Fruit fly (Drosophila melanogaster) whole organism, embryonic: Measurements from ENCODE around the gene PIG-U.

Experiments
- Ada2b ChIP-seq: fragments of 200-800 bp; sonication (Bioruptor generic); IDR thresholded peaks from 2 replicates; pipeline ENCODE4 v1.3.6; 2022; ENCODE audit warnings: missing biosample characterization, missing genetic modification characterization
- Adf1 ChIP-seq: fragments of 200-800 bp; sonication (Bioruptor generic); IDR thresholded peaks from 2 replicates; pipeline ENCODE4 v1.3.6; 2022; ENCODE audit warnings: missing biosample characterization, missing genetic modification characterization
- CG10321 ChIP-seq: fragments of 200-800 bp; sonication (Bioruptor generic); IDR thresholded peaks from 2 replicates; pipeline ENCODE4 v1.3.6; 2022; ENCODE audit warnings: missing biosample characterization, missing genetic modification characterization
- CG10431 ChIP-seq: fragments of 200-800 bp; sonication (Bioruptor generic); optimal IDR thresholded peaks from 3 replicates; lab custom pipeline; 2018; ENCODE audit warnings: missing biosample characterization, mild to moderate bottlenecking, missing genetic modification characterization
- CG10959 ChIP-seq: fragments of 200-800 bp; sonication (Bioruptor generic); IDR thresholded peaks from 2 replicates; pipeline ENCODE4 v1.3.6; 2022; ENCODE audit warnings: missing biosample characterization, missing genetic modification characterization
- CG11085 ChIP-seq: fragments of 200-800 bp; sonication (Bioruptor generic); IDR thresholded peaks from 2 replicates; pipeline ENCODE4 v1.3.6; 2022; ENCODE audit warnings: missing biosample characterization, missing genetic modification characterization
- CG11696 ChIP-seq: fragments of 200-800 bp; sonication (Bioruptor generic); IDR thresholded peaks from 2 replicates; pipeline ENCODE4 v1.3.6; 2022; ENCODE audit warnings: missing biosample characterization, missing genetic modification characterization
- CG12104 ChIP-seq: fragments of 200-800 bp; sonication (Bioruptor generic); optimal IDR thresholded peaks from 3 replicates; lab custom pipeline; 2016; ENCODE audit warnings: missing biosample characterization, missing genetic modification characterization
- CG12659 ChIP-seq: fragments of 200-800 bp; sonication (Bioruptor generic); optimal IDR thresholded peaks from 3 replicates; lab custom pipeline; 2017; ENCODE audit warnings: mild to moderate bottlenecking, missing biosample characterization, missing genetic modification reagents, missing genetic modification characterization
- CG14014 ChIP-seq: fragments of 200-800 bp; sonication (Bioruptor generic); IDR thresholded peaks from 2 replicates; pipeline ENCODE4 v1.3.6; 2022; ENCODE audit warnings: missing biosample characterization, missing genetic modification characterization
- CG15073 ChIP-seq: fragments of 200-800 bp; sonication (Bioruptor generic); optimal IDR thresholded peaks from 2 replicates; lab custom pipeline; 2016; ENCODE audit warnings: missing biosample characterization, missing genetic modification characterization
- CG17328 ChIP-seq: fragments of 200-800 bp; sonication (Bioruptor generic); IDR thresholded peaks from 2 replicates; pipeline ENCODE4 v1.3.6; 2022; ENCODE audit warnings: missing biosample characterization, missing genetic modification characterization
- CG17385 ChIP-seq: fragments of 200-800 bp; sonication (Bioruptor generic); optimal IDR thresholded peaks from 3 replicates; lab custom pipeline; 2018; ENCODE audit warnings: missing biosample characterization, mild to moderate bottlenecking, missing genetic modification characterization
- CG1832 ChIP-seq: fragments of 200-800 bp; sonication (Bioruptor generic); optimal IDR thresholded peaks from 2 replicates; lab custom pipeline; 2017; ENCODE audit warnings: missing biosample characterization, mild to moderate bottlenecking, missing genetic modification characterization, inconsistent platforms
- CG18599 ChIP-seq: fragments of 200-800 bp; sonication (Bioruptor generic); optimal IDR thresholded peaks from 3 replicates; lab custom pipeline; 2017; ENCODE audit warnings: missing biosample characterization, missing genetic modification characterization, mild to moderate bottlenecking, moderate library complexity, missing genetic modification reagents
- CG31388 ChIP-seq: fragments of 200-800 bp; sonication (Bioruptor generic); optimal IDR thresholded peaks from 2 replicates; lab custom pipeline; 2016; ENCODE audit warnings: missing biosample characterization, missing genetic modification characterization
- CG3163 ChIP-seq: fragments of 200-800 bp; sonication (Bioruptor generic); optimal IDR thresholded peaks from 3 replicates; lab custom pipeline; 2016; ENCODE audit warnings: missing biosample characterization, missing genetic modification characterization
- CG3407 ChIP-seq: fragments of 200-800 bp; sonication (Bioruptor generic); optimal IDR thresholded peaks from 2 replicates; lab custom pipeline; 2018; ENCODE audit warnings: missing biosample characterization, mild to moderate bottlenecking, missing genetic modification characterization
- CG34224 ChIP-seq: fragments of 200-800 bp; sonication (Bioruptor generic); IDR thresholded peaks from 3 replicates; pipeline ENCODE4 v1.3.6; 2022; ENCODE audit warnings: missing biosample characterization, missing genetic modification characterization; ENCODE audit not compliant: partially characterized antibody
- CG7928 ChIP-seq: fragments of 200-800 bp; sonication (Bioruptor generic); optimal IDR thresholded peaks from 2 replicates; lab custom pipeline; 2017; ENCODE audit warnings: missing biosample characterization, mild to moderate bottlenecking, missing genetic modification characterization
- CG8281 ChIP-seq: fragments of 200-800 bp; sonication (Bioruptor generic); optimal IDR thresholded peaks from 2 replicates; lab custom pipeline; 2018; ENCODE audit warnings: missing biosample characterization, mild to moderate bottlenecking, missing genetic modification characterization, moderate library complexity
- CG8924 ChIP-seq: fragments of 200-800 bp; optimal IDR thresholded peaks from 3 replicates; lab custom pipeline; 2019; ENCODE audit warnings: missing biosample characterization, mild to moderate bottlenecking, missing genetic modification characterization, moderate library complexity
- CG8944 ChIP-seq: fragments of 200-800 bp; sonication (Bioruptor generic); optimal IDR thresholded peaks from 3 replicates; lab custom pipeline; 2016; ENCODE audit warnings: missing biosample characterization, missing genetic modification characterization
- CoRest ChIP-seq: fragments of 200-800 bp; sonication (Bioruptor generic); optimal IDR thresholded peaks from 3 replicates; lab custom pipeline; 2018; ENCODE audit warnings: missing biosample characterization, mild to moderate bottlenecking, missing genetic modification characterization, moderate library complexity
- CrebB ChIP-seq: fragments of 200-800 bp; sonication (Bioruptor generic); optimal IDR thresholded peaks from 3 replicates; lab custom pipeline; 2018; ENCODE audit warnings: missing biosample characterization, mild to moderate bottlenecking, missing genetic modification characterization
- D ChIP-seq, 2 experiments: fragments of 200-800 bp in 1 of 2; fragments of >200 bp in 1 of 2; sonication (Bioruptor generic) in 1 of 2; optimal IDR thresholded peaks; 2 replicates in 1 of 2; 3 replicates in 1 of 2; lab custom pipeline; 2017; ENCODE audit warnings: mild to moderate bottlenecking in 1 of 2, missing biosample characterization in 1 of 2, missing genetic modification characterization in 1 of 2, missing genetic modification reagents in 1 of 2
- D19A ChIP-seq: fragments of 200-800 bp; optimal IDR thresholded peaks from 3 replicates; lab custom pipeline; 2019; ENCODE audit warnings: missing biosample characterization, mild to moderate bottlenecking, missing genetic modification characterization, moderate library complexity
- Dip3 ChIP-seq: fragments of 200-800 bp; sonication (Bioruptor generic); optimal IDR thresholded peaks from 3 replicates; lab custom pipeline; 2016; ENCODE audit warnings: missing biosample characterization, missing genetic modification characterization
- Gug ChIP-seq: fragments of 200-800 bp; sonication (Bioruptor generic); IDR thresholded peaks from 4 replicates; pipeline ENCODE4 v1.3.6; 2022; ENCODE audit warnings: missing biosample characterization, missing genetic modification characterization
- HLH54F ChIP-seq: fragments of 200-800 bp; sonication (Bioruptor generic); optimal IDR thresholded peaks from 3 replicates; lab custom pipeline; 2016; ENCODE audit warnings: missing biosample characterization, missing genetic modification characterization
- MBD-R2 ChIP-seq: fragments of 200-800 bp; sonication (Bioruptor generic); IDR thresholded peaks from 2 replicates; pipeline ENCODE4 v1.3.6; 2022; ENCODE audit warnings: missing biosample characterization, missing genetic modification characterization
- MTF-1 ChIP-seq: fragments of 200-800 bp; sonication (Bioruptor generic); optimal IDR thresholded peaks from 2 replicates; lab custom pipeline; 2018; ENCODE audit warnings: missing biosample characterization, mild to moderate bottlenecking, missing genetic modification characterization, borderline replicate concordance
- Myb ChIP-seq: fragments of 200-800 bp; sonication (Bioruptor generic); optimal IDR thresholded peaks from 2 replicates; lab custom pipeline; 2016; ENCODE audit warnings: missing biosample characterization, missing genetic modification characterization
- Nf-YA ChIP-seq: fragments of 200-800 bp; sonication (Bioruptor generic); IDR thresholded peaks from 2 replicates; pipeline ENCODE4 v1.3.6; 2022; ENCODE audit warnings: missing biosample characterization, missing genetic modification characterization
- Nf-YB ChIP-seq: fragments of 200-800 bp; sonication (Bioruptor generic); optimal IDR thresholded peaks from 3 replicates; lab custom pipeline; 2019; ENCODE audit warnings: missing biosample characterization, mild to moderate bottlenecking, missing genetic modification characterization, moderate library complexity
- Trl ChIP-seq, 3 experiments: fragments of >200 bp in 2 of 3; fragments of 200-800 bp in 1 of 3; sonication (Bioruptor generic) in 1 of 3; optimal IDR thresholded peaks; 2 replicates in 1 of 3; 3 replicates in 2 of 3; lab custom pipeline; 2016 to 2017; ENCODE audit warnings: missing biosample characterization in 1 of 3, missing genetic modification characterization in 1 of 3
- amos ChIP-seq: fragments of 200-800 bp; sonication (Bioruptor generic); IDR thresholded peaks from 2 replicates; pipeline ENCODE4 v1.3.6; 2022; ENCODE audit warnings: missing biosample characterization, missing genetic modification characterization; ENCODE audit not compliant: partially characterized antibody
- ara ChIP-seq: fragments of 200-800 bp; sonication (Bioruptor generic); IDR thresholded peaks from 2 replicates; pipeline ENCODE4 v1.3.6; 2022; ENCODE audit warnings: missing biosample characterization, missing genetic modification characterization
- crp ChIP-seq, 2 experiments: fragments of 200-800 bp; sonication (Bioruptor generic); optimal IDR thresholded peaks; 2 replicates in 1 of 2; 3 replicates in 1 of 2; lab custom pipeline; 2017; ENCODE audit warnings: missing biosample characterization in 2 of 2, missing genetic modification characterization in 2 of 2, mild to moderate bottlenecking in 1 of 2, moderate library complexity in 1 of 2
- ewg ChIP-seq: fragments of 200-800 bp; sonication (Bioruptor generic); optimal IDR thresholded peaks from 3 replicates; lab custom pipeline; 2017; ENCODE audit warnings: mild to moderate bottlenecking, missing biosample characterization, missing genetic modification reagents, missing genetic modification characterization
- fd3F ChIP-seq: fragments of 200-800 bp; sonication (Bioruptor generic); optimal IDR thresholded peaks from 2 replicates; lab custom pipeline; 2018; ENCODE audit warnings: missing biosample characterization, mild to moderate bottlenecking, missing genetic modification characterization, moderate library complexity
- gce ChIP-seq: fragments of 200-800 bp; sonication (Bioruptor generic); IDR thresholded peaks from 3 replicates; pipeline ENCODE4 v1.3.6; 2022; ENCODE audit warnings: missing biosample characterization, missing genetic modification characterization
- jumu ChIP-seq: fragments of 200-800 bp; sonication (Bioruptor generic); optimal IDR thresholded peaks from 3 replicates; lab custom pipeline; 2016; ENCODE audit warnings: missing biosample characterization, missing genetic modification characterization
- luna ChIP-seq: fragments of 200-800 bp; sonication (Bioruptor generic); optimal IDR thresholded peaks from 2 replicates; lab custom pipeline; 2016; ENCODE audit warnings: missing biosample characterization, missing genetic modification characterization
- otp ChIP-seq: fragments of 200-800 bp; sonication (Bioruptor generic); IDR thresholded peaks from 3 replicates; pipeline ENCODE4, ENCODE4 v1.3.6; 2022; ENCODE audit warnings: missing biosample characterization, missing genetic modification characterization
- prd ChIP-seq, 3 experiments: fragments of >200 bp in 2 of 3; fragments of 200-800 bp in 1 of 3; sonication (Bioruptor generic) in 1 of 3; optimal IDR thresholded peaks in 2 of 3; IDR thresholded peaks in 1 of 3; 2 replicates in 2 of 3; 3 replicates in 1 of 3; pipeline versions ENCODE4 v1.3.6 to Lab custom; 2017 to 2022; ENCODE audit warnings: missing biosample characterization in 1 of 3, missing genetic modification characterization in 1 of 3
- scrt ChIP-seq: fragments of 200-800 bp; sonication (Bioruptor generic); optimal IDR thresholded peaks from 2 replicates; lab custom pipeline; 2018; ENCODE audit warnings: missing biosample characterization, mild to moderate bottlenecking, missing genetic modification characterization, moderate library complexity

PIG-U gene

DNA sequence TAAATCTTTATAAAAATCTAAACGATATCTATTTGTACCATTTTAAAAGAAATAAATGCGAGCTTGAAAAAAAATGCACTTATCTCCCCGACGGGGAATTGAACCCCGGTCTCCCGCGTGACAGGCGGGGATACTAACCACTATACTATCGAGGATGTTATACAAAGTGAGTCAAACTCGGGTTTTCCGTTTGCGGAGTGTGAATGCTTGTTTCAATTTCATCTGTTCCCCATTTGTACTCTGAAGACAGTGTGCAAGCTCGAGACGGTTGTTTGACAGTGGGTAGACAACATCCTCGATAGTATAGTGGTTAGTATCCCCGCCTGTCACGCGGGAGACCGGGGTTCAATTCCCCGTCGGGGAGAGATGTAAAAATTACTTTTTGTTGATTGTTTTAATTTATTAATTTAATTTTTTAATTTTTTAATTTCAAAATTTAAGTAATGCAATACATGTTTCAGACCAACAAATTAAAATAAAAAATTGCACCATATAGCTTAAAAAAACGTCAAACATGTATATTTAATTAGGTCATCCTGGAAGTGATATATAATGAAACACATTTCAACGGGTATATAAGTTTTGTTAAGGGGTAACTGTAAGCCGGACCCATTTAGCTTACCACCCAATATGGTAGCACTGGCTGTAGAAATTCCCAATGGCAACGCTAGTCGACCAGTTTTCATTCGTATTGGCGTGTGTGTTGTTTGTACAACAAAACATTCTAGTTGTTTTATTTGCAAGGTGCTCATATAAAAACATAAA, 26.8 kb downstream of the PIG-U start, which contains the start of gene Sema1a (continued):
- no peak for TF ChIP-seq prd (optimal IDR thresholded peaks at IDR 0.05; lab: Kevin White, UChicago)
- peak; percentile 80 for TF ChIP-seq prd (GFP tag; IDR thresholded peaks at IDR 0.05; lab: Robert Waterston, UW)
- TF ChIP-seq Myb: peak; percentile 39
- peak; percentile 75 for TF ChIP-seq CG14014 (GFP tag; lab: Robert Waterston, UW)
- TF ChIP-seq Adf1: peak; percentile 50; the same call in 1 of the 2 replicates
- peak; percentile 79 for TF ChIP-seq CG34224 (GFP tag; lab: Robert Waterston, UW)
- TF ChIP-seq scrt: peak; percentile 54
- peak; percentile 11 for TF ChIP-seq CG31388
- TF ChIP-seq CG7928 (GFP tag; lab: Kevin White, UChicago): no peak
- TF ChIP-seq Dip3 (GFP tag; lab: Kevin White, UChicago): peak; percentile 52
- peak; percentile 83 for TF ChIP-seq HLH54F (GFP tag; lab: Kevin White, UChicago)
- TF ChIP-seq CG15073 (GFP tag; lab: Kevin White, UChicago): no peak
- TF ChIP-seq crp (GFP tag; optimal IDR thresholded peaks at IDR 0.05; lab: Kevin White, UChicago): no peak
- no peak for TF ChIP-seq CG12104 (GFP tag; lab: Kevin White, UChicago)
- TF ChIP-seq CoRest (tag; lab: Kevin White, UChicago): peak; percentile 87
- TF ChIP-seq D19A (tag; lab: Kevin White, UChicago): peak; percentile 88
- peak; percentile 62 for TF ChIP-seq jumu (GFP tag; lab: Kevin White, UChicago)
- peak; percentile 72 for TF ChIP-seq Gug (GFP tag; lab: Robert Waterston, UW)
- TF ChIP-seq CG17328 (GFP tag; lab: Robert Waterston, UW): peak; percentile 81
- TF ChIP-seq ara: no peak
- TF ChIP-seq CG10959: no peak
- peak; percentile 28 for TF ChIP-seq CG8944 (GFP tag; lab: Kevin White, UChicago)
- no peak for TF ChIP-seq CG3407
- TF ChIP-seq fd3F (GFP tag; lab: Kevin White, UChicago): peak; percentile 83
- TF ChIP-seq luna (GFP tag; lab: Kevin White, UChicago): peak; percentile 74
- TF ChIP-seq MBD-R2 (GFP tag; lab: Robert Waterston, UW): peak; percentile 34; the same call in 1 of the 2 replicates
- TF ChIP-seq CG3163 (GFP tag; lab: Kevin White, UChicago): peak; percentile 90
- peak; percentile 1 for TF ChIP-seq MTF-1 (GFP tag; lab: Kevin White, UChicago)
- TF ChIP-seq Nf-YB (GFP tag; lab: Kevin White, UChicago): peak; percentile 5
- peak; percentile 66; the same call in 1 of the 2 replicates for TF ChIP-seq Nf-YA (GFP tag; lab: Robert Waterston, UW)
- no peak for TF ChIP-seq CG10431 (GFP tag; lab: Kevin White, UChicago)
- TF ChIP-seq ewg (GFP tag; lab: Kevin White, UChicago): peak; percentile 70
- peak; percentile 83 for TF ChIP-seq CG12659
- TF ChIP-seq CG11696 (GFP tag; lab: Robert Waterston, UW): 0 out of 2 replicates have a peak, but pooled peaks have one; percentile 44
- peak; percentile 47 for TF ChIP-seq CG11085 (GFP tag; lab: Robert Waterston, UW)
- TF ChIP-seq Ada2b (GFP tag; lab: Robert Waterston, UW): peak; percentile 68
- peak; percentile 37; the same call in 1 of the 2 replicates for TF ChIP-seq CG10321 (GFP tag; lab: Robert Waterston, UW)
- TF ChIP-seq CrebB (tag; lab: Kevin White, UChicago): peak; percentile 30
- peak; percentile 83; the same call in 1 of the 2 replicates for TF ChIP-seq amos (GFP tag; lab: Robert Waterston, UW)
- no peak for TF ChIP-seq CG1832 (GFP tag; lab: Kevin White, UChicago)
- TF ChIP-seq Trl (optimal IDR thresholded peaks at IDR 0.05; lab: Kevin White, UChicago): no peak
- TF ChIP-seq Trl (GFP tag; optimal IDR thresholded peaks at IDR 0.05; lab: Kevin White, UChicago): peak; percentile 51
- TF ChIP-seq gce (GFP tag; lab: Robert Waterston, UW): no peak
- TF ChIP-seq CG8924 (tag; lab: Kevin White, UChicago): peak; percentile 85
- no peak for TF ChIP-seq CG8281 (tag; lab: Kevin White, UChicago)
- TF ChIP-seq CG18599 (GFP tag; lab: Kevin White, UChicago): peak; percentile 51
- peak; percentile 8 for TF ChIP-seq CG17385 (GFP tag; lab: Kevin White, UChicago)
- TF ChIP-seq D (optimal IDR thresholded peaks at IDR 0.05; lab: Kevin White, UChicago): no peak
- peak; percentile 18 for TF ChIP-seq D (GFP tag; optimal IDR thresholded peaks at IDR 0.05; lab: Kevin White, UChicago)
- no peak; the same call in 2 of the 3 replicates for TF ChIP-seq otp (GFP tag; lab: Robert Waterston, UW)
